Worm (Caenorhabditis elegans): Measurements from ENCODE around the gene srh-240.

The srh-240 gene

DNA sequence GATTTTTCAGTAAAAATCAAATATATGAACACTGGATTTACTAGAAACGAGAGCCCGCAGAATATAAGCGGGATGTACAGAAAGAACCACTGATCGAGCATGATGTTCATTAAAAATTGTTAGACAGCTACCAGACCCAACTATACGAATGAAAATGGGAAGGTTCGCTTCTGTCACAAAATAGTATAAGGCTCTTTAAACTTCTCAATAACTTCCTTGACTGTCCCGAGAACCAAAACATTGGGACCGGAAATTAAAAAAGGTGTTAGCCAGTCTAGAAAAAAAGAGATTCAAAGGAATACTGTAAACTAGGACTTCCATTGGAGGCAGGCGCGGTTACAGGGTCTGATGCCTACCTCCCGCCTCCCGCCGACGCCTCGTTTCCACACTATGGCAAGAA, 7.2 kb upstream of the srh-240 start, which contains the start of gene srj-55:
TSS of gene srj-55 (minus strand) at position 101 of the 400 bp plus-strand sequence.
- TF ChIP-seq lsy-12 (tag; optimal IDR thresholded peaks at IDR 0.05) (no peak), nhr-43 (tag; optimal IDR thresholded peaks at IDR 0.05; ENCODE audit: poor library complexity, severe bottlenecking) (no peak), hmg-11 (tag; optimal IDR thresholded peaks at IDR 0.05) (no peak)

DNA sequence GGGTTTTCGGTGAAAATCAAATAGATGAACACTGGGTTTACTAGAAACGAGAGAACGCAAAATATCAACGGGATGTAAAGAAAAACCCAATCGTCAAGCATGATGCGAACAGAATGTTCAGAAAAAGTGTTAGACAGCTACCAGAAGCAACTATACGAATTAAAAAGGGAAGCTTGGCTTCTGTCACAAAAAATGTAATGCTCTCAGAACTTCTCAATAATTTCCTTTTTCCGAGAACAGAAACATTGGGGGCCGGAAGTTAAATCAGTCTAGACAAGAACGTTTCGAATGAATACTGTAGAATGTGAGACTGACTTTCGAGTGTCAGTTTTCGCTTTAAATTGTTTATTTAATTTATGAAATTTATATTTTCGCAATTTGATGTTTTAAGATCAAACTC, 5.3 kb upstream of the srh-240 start, which contains the start of gene srj-54:
TSS of gene srj-54 (minus strand) at position 101 of the 400 bp plus-strand sequence.
- TF ChIP-seq nhr-237 (tag; optimal IDR thresholded peaks at IDR 0.05) = no peak
- TF ChIP-seq tbx-2 (tag; optimal IDR thresholded peaks at IDR 0.05) = no peak
- no peak for TF ChIP-seq R02D3.7 (tag; optimal IDR thresholded peaks at IDR 0.05)
- no peak for TF ChIP-seq fos-1 (tag; optimal IDR thresholded peaks at IDR 0.05)
- TF ChIP-seq ztf-4 (tag; optimal IDR thresholded peaks at IDR 0.05) = no peak
- TF ChIP-seq ceh-16 (tag; optimal IDR thresholded peaks at IDR 0.05) = no peak
- no peak for TF ChIP-seq nhr-43 (tag; optimal IDR thresholded peaks at IDR 0.05; ENCODE audit: poor library complexity, severe bottlenecking)
- no peak for TF ChIP-seq sea-2 (GFP tag; optimal IDR thresholded peaks at IDR 0.05)
- TF ChIP-seq nhr-12 (tag; optimal IDR thresholded peaks at IDR 0.05) = no peak
- TF ChIP-seq skn-1 (tag; optimal IDR thresholded peaks at IDR 0.05) = no peak
- TF ChIP-seq egl-27 (tag; optimal IDR thresholded peaks at IDR 0.05) = no peak

DNA sequence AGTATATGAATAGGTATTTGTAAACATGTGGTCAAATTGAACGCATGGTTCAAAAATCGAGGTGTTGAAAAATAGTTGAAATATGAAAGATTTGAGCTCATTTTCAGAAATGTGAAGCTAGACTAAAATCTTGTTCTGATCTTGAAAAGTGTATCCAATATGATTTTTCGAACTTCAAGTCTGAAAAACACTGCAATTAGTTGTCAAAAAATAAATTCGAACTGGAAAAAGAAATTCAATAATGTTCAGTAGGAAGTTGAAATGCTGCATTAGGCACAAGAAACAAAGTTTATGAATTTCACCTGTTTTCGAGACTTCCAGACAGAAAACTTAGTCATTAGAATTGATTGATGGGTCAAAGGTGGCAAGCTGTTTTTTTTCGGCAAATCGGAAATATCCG, 3.5 kb upstream of the srh-240 start, which contains the start of gene srh-270:
TSS of gene srh-270 (minus strand) at position 101 of the 400 bp plus-strand sequence.
- TF ChIP-seq zag-1 (tag; optimal IDR thresholded peaks at IDR 0.05) = no peak
- TF ChIP-seq skn-1 (tag; optimal IDR thresholded peaks at IDR 0.05) = no peak

DNA sequence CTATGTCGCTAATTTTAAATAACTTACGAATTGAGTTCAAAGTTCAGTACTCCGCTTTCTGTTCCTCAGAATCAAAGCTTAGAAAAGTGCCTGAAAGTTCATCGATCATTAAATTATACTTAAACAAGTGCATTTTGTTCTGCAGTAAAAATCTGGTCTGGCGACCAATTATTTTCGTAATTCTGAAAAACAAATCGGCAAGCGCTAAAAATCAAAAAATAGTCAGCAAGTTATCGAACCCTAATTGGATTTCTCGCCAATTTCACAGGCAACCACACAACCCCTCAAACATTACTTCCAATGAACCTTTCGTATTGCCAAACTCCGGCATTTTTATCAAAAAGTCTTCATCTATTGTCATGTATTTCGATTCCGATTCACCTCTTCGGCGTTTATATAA, 2.0 kb upstream of the srh-240 start, which contains the start of gene srh-272:
TSS of gene srh-272 (plus strand) at position 301 of the 400 bp plus-strand sequence.
- TF ChIP-seq ceh-16 (tag; optimal IDR thresholded peaks at IDR 0.05) (no peak), mdl-1 (tag; optimal IDR thresholded peaks at IDR 0.05) (no peak), eor-1 (tag; optimal IDR thresholded peaks at IDR 0.05) (no peak), ZK546.5 (tag; optimal IDR thresholded peaks at IDR 0.05) (no peak), elt-1 (tag; optimal IDR thresholded peaks at IDR 0.05) (no peak), egl-27 (tag; optimal IDR thresholded peaks at IDR 0.05) (no peak), fkh-10 (GFP tag; optimal IDR thresholded peaks at IDR 0.05) (no peak), hmg-11 (tag; optimal IDR thresholded peaks at IDR 0.05) (no peak), egl-5 (tag; optimal IDR thresholded peaks at IDR 0.05) (no peak), ceh-28 (tag; optimal IDR thresholded peaks at IDR 0.05) (no peak), pqm-1 (tag; optimal IDR thresholded peaks at IDR 0.05) (no peak), tbx-2 (tag; optimal IDR thresholded peaks at IDR 0.05) (no peak), R02D3.7 (tag; optimal IDR thresholded peaks at IDR 0.05) (no peak), nhr-25 (tag; optimal IDR thresholded peaks at IDR 0.05) (no peak), nhr-28 (tag; optimal IDR thresholded peaks at IDR 0.05) (no peak), nfya-1 (tag; optimal IDR thresholded peaks at IDR 0.05; ENCODE audit: insufficient read depth) (no peak), snpc-4 (tag; optimal IDR thresholded peaks at IDR 0.05) (no peak), ztf-11 (tag; optimal IDR thresholded peaks at IDR 0.05) (no peak), lsy-12 (tag; optimal IDR thresholded peaks at IDR 0.05) (no peak), sea-2 (GFP tag; optimal IDR thresholded peaks at IDR 0.05) (no peak)

DNA sequence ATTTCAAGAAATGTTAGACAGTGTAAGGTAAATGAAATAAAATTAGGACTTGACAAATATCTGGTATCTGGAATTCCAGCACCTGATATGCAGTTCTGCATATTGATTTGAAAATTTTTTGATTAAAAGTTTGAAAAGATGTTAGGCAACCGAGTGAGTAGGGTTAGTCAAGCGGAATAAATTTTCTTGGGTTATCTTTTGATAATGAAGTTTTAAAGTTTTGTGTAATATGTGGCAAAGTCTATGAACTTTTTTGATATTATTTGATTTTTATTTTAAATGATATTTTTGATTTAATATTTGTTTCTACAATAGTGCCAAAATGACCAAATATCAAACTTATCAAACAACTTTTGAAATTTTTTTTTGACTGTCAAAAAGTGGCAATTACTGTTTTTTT, 4.5 kb downstream of the srh-240 start, which contains the start of gene srh-241:
TSS of gene srh-241 (minus strand) at position 101 of the 400 bp plus-strand sequence.
- no peak for TF ChIP-seq fkh-2 (tag; optimal IDR thresholded peaks at IDR 0.05)
- TF ChIP-seq nhr-12 (tag; optimal IDR thresholded peaks at IDR 0.05) = no peak
- TF ChIP-seq ceh-16 (tag; optimal IDR thresholded peaks at IDR 0.05) = no peak
- TF ChIP-seq nfya-1 (tag; optimal IDR thresholded peaks at IDR 0.05; ENCODE audit: insufficient read depth) = no peak
- TF ChIP-seq egl-27 (tag; optimal IDR thresholded peaks at IDR 0.05) = no peak
- no peak for TF ChIP-seq aly-2 (tag; optimal IDR thresholded peaks at IDR 0.05)
- TF ChIP-seq nhr-67 (tag; optimal IDR thresholded peaks at IDR 0.05) = no peak
- no peak for TF ChIP-seq sea-2 (GFP tag; optimal IDR thresholded peaks at IDR 0.05)
- no peak for TF ChIP-seq ztf-4 (tag; optimal IDR thresholded peaks at IDR 0.05)
- no peak for TF ChIP-seq jun-1 (tag; optimal IDR thresholded peaks at IDR 0.05)
- no peak for TF ChIP-seq R02D3.7 (tag; optimal IDR thresholded peaks at IDR 0.05)
- no peak for TF ChIP-seq ZK546.5 (tag; optimal IDR thresholded peaks at IDR 0.05)
- TF ChIP-seq unc-62 (GFP tag; optimal IDR thresholded peaks at IDR 0.05) = no peak

DNA sequence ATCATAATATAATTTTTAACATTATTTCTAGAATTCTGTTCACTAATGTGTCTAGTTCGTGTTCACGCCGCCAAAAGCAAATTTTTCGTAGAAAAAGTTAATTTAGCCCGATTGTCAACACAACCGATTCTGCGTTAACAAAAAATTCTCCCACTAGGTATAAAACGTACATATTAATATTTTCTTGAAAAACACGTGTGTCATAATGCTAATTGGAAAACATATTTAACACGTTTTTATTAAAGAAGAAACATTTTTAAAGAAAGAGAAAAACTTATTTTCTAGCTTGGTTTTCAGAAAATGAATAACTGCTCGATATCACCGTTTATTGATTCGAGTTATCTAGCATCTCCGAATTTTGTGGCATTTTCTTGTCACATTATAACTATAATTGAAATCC, 5.1 kb downstream of the srh-240 start, which contains the start of gene srh-243:
TSS of gene srh-243 (plus strand) at position 301 of the 400 bp plus-strand sequence.
- TF ChIP-seq eor-1 (tag; optimal IDR thresholded peaks at IDR 0.05) (no peak), nhr-77 (tag; optimal IDR thresholded peaks at IDR 0.05) (no peak), nhr-12 (tag; optimal IDR thresholded peaks at IDR 0.05) (no peak), nhr-11 (tag; optimal IDR thresholded peaks at IDR 0.05) (no peak), fos-1 (tag; optimal IDR thresholded peaks at IDR 0.05) (no peak), ceh-9 (tag; optimal IDR thresholded peaks at IDR 0.05) (no peak), lin-39 (tag; optimal IDR thresholded peaks at IDR 0.05) (no peak), elt-1 (tag; optimal IDR thresholded peaks at IDR 0.05) (no peak), lin-15B (tag; optimal IDR thresholded peaks at IDR 0.05) (no peak), nhr-43 (tag; optimal IDR thresholded peaks at IDR 0.05; ENCODE audit: poor library complexity, severe bottlenecking) (no peak), unc-39 (tag; optimal IDR thresholded peaks at IDR 0.05) (no peak), pqm-1 (tag; optimal IDR thresholded peaks at IDR 0.05) (no peak), ceh-82 (tag; optimal IDR thresholded peaks at IDR 0.05) (no peak), fkh-10 (GFP tag; optimal IDR thresholded peaks at IDR 0.05) (no peak), skn-1 (tag; optimal IDR thresholded peaks at IDR 0.05) (no peak)

All from whole organism, L3 larva.